Worm (Caenorhabditis elegans) whole organism, L2 larva: Measurements from ENCODE around the gene clec-51.

Experiments used
- R02D3.7 ChIP-seq: fragments of 150-350 bp; optimal IDR thresholded peaks from 2 replicates; lab custom pipeline; 2014; ENCODE audit warnings: missing biosample characterization, missing genetic modification characterization
- Y55F3AM.14 ChIP-seq: fragments of 200-800 bp; sonication (Bioruptor generic); optimal IDR thresholded peaks from 2 replicates; lab custom pipeline; 2018; ENCODE audit warnings: mild to moderate bottlenecking, missing genetic modification characterization, missing compliant biosample characterization
- aly-2 ChIP-seq: fragments of 150-350 bp; optimal IDR thresholded peaks from 2 replicates; lab custom pipeline; 2014; ENCODE audit warnings: missing biosample characterization, missing genetic modification characterization
- blmp-1 ChIP-seq: sonication (generic microtip); optimal IDR thresholded peaks from 2 replicates; lab custom pipeline; 2017; ENCODE audit warnings: missing genetic modification characterization, mild to moderate bottlenecking, missing compliant biosample characterization, antibody characterized with exemption, moderate library complexity; ENCODE audit not compliant: insufficient read depth
- ceh-16 ChIP-seq: fragments of 150-350 bp; optimal IDR thresholded peaks from 2 replicates; lab custom pipeline; 2014; ENCODE audit warnings: missing biosample characterization, missing genetic modification characterization
- ceh-82 ChIP-seq: fragments of 150-350 bp; optimal IDR thresholded peaks from 2 replicates; lab custom pipeline; 2014; ENCODE audit warnings: missing biosample characterization, missing genetic modification characterization
- crh-2 ChIP-seq: sonication (generic microtip); optimal IDR thresholded peaks from 2 replicates; lab custom pipeline; 2017; ENCODE audit warnings: missing biosample characterization, missing genetic modification characterization
- egl-27 ChIP-seq: sonication (generic microtip); optimal IDR thresholded peaks from 3 replicates; lab custom pipeline; 2017; ENCODE audit warnings: missing biosample characterization, missing genetic modification reagents, missing genetic modification characterization
- elt-1 ChIP-seq: fragments of 150-350 bp; optimal IDR thresholded peaks from 2 replicates; lab custom pipeline; 2014; ENCODE audit warnings: missing biosample characterization, missing genetic modification characterization
- elt-3 ChIP-seq: sonication (generic microtip); optimal IDR thresholded peaks from 2 replicates; lab custom pipeline; 2017; ENCODE audit warnings: missing biosample characterization, missing genetic modification characterization
- fos-1 ChIP-seq: fragments of 150-350 bp; optimal IDR thresholded peaks from 2 replicates; lab custom pipeline; 2014; ENCODE audit warnings: missing biosample characterization, missing genetic modification characterization
- gmeb-1 ChIP-seq: fragments of 150-350 bp; optimal IDR thresholded peaks from 2 replicates; lab custom pipeline; 2014; ENCODE audit warnings: missing biosample characterization, missing genetic modification characterization
- lin-39 ChIP-seq: fragments of 150-350 bp; optimal IDR thresholded peaks from 2 replicates; lab custom pipeline; 2014; ENCODE audit warnings: missing biosample characterization, missing genetic modification reagents, missing genetic modification characterization
- lsy-2 ChIP-seq, 2 experiments: fragments of 150-350 bp in 1 of 2; sonication (generic microtip) in 1 of 2; optimal IDR thresholded peaks; 2 replicates each; lab custom pipeline; 2014 to 2017; ENCODE audit warnings: missing biosample characterization in 2 of 2, missing genetic modification characterization in 2 of 2
- mab-5 ChIP-seq: fragments of 150-350 bp; optimal IDR thresholded peaks from 2 replicates; lab custom pipeline; 2014; ENCODE audit warnings: missing biosample characterization, missing genetic modification characterization
- mdl-1 ChIP-seq, 2 experiments: fragments of 150-350 bp in 1 of 2; sonication (generic microtip) in 1 of 2; optimal IDR thresholded peaks; 2 replicates each; lab custom pipeline; 2017; ENCODE audit warnings: missing biosample characterization in 2 of 2, missing genetic modification characterization in 2 of 2
- nhr-10 ChIP-seq: sonication (generic microtip); optimal IDR thresholded peaks from 2 replicates; lab custom pipeline; 2017; ENCODE audit warnings: missing biosample characterization, missing genetic modification characterization
- nhr-11 ChIP-seq: fragments of 150-350 bp; optimal IDR thresholded peaks from 2 replicates; lab custom pipeline; 2014; ENCODE audit warnings: missing biosample characterization, missing genetic modification characterization
- nhr-12 ChIP-seq: fragments of 150-350 bp; optimal IDR thresholded peaks from 2 replicates; lab custom pipeline; 2014; ENCODE audit warnings: missing biosample characterization, missing genetic modification characterization
- nhr-129 ChIP-seq: fragments of 150-350 bp; optimal IDR thresholded peaks from 2 replicates; lab custom pipeline; 2014; ENCODE audit warnings: missing biosample characterization, missing genetic modification characterization
- nhr-23 ChIP-seq: fragments of 150-350 bp; optimal IDR thresholded peaks from 2 replicates; lab custom pipeline; 2014; ENCODE audit warnings: missing biosample characterization, missing genetic modification reagents, missing genetic modification characterization
- nhr-237 ChIP-seq: fragments of 150-350 bp; optimal IDR thresholded peaks from 2 replicates; lab custom pipeline; 2014; ENCODE audit warnings: missing biosample characterization, missing genetic modification characterization
- nhr-25 ChIP-seq: fragments of 150-350 bp; sonication (generic microtip); optimal IDR thresholded peaks from 3 replicates; lab custom pipeline; 2014; ENCODE audit warnings: missing biosample characterization, missing genetic modification characterization
- nhr-6 ChIP-seq: fragments of 150-350 bp; optimal IDR thresholded peaks from 2 replicates; lab custom pipeline; 2014; ENCODE audit warnings: missing biosample characterization, missing genetic modification characterization
- peb-1 ChIP-seq: fragments of 150-350 bp; optimal IDR thresholded peaks from 2 replicates; lab custom pipeline; 2014; ENCODE audit warnings: missing biosample characterization, missing genetic modification characterization
- skn-1 ChIP-seq: sonication (generic microtip); optimal IDR thresholded peaks from 2 replicates; lab custom pipeline; 2017; ENCODE audit warnings: missing biosample characterization, missing genetic modification characterization
- sma-9 ChIP-seq, 2 experiments: fragments of 150-350 bp in 1 of 2; sonication (generic microtip) in 1 of 2; optimal IDR thresholded peaks; 2 replicates each; lab custom pipeline; 2014 to 2016; ENCODE audit warnings: missing genetic modification characterization in 2 of 2, mild to moderate bottlenecking in 1 of 2, missing biosample characterization in 1 of 2, missing compliant biosample characterization in 1 of 2, missing genetic modification reagents in 1 of 2, moderate library complexity in 1 of 2
- snpc-4 ChIP-seq: fragments of 150-350 bp; optimal IDR thresholded peaks from 2 replicates; lab custom pipeline; 2014; ENCODE audit warnings: missing biosample characterization, missing genetic modification characterization
- unc-39 ChIP-seq: fragments of 150-350 bp; optimal IDR thresholded peaks from 2 replicates; lab custom pipeline; 2014; ENCODE audit warnings: missing biosample characterization, missing genetic modification characterization
- unc-55 ChIP-seq: fragments of 150-350 bp; sonication (generic microtip); optimal IDR thresholded peaks from 3 replicates; lab custom pipeline; 2014; ENCODE audit warnings: missing biosample characterization, missing genetic modification reagents, missing genetic modification characterization
- zag-1 ChIP-seq: fragments of 150-350 bp; optimal IDR thresholded peaks from 2 replicates; lab custom pipeline; 2014; ENCODE audit warnings: missing biosample characterization, missing genetic modification characterization
- ztf-11 ChIP-seq: sonication (generic microtip); optimal IDR thresholded peaks from 2 replicates; lab custom pipeline; 2017; ENCODE audit warnings: missing biosample characterization, missing genetic modification characterization
- ztf-4 ChIP-seq: fragments of 150-350 bp; optimal IDR thresholded peaks from 2 replicates; lab custom pipeline; 2014; ENCODE audit warnings: missing biosample characterization, missing genetic modification characterization

clec-51 gene

DNA sequence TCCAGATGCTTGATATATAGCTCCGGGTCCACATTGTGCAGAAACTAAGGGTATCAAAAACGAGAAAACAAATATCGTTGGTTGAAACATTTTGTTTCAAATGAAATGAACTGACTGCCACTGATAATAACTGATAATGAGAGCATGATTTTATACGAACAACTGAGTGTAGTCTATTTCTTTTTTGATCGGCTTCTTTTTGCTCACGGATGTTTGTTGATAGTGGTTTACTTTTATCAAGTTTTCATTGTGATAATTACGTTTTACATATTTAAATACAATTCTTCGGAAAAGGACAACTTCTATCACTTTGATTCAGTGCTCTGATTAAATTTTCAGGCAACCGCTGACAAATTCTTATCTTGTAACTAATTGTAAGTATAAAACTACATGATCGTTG, at the start of gene clec-51:
clec-51 (minus strand) TSS at position 114 of the 400 bp plus-strand sequence.
- TF ChIP-seq mdl-1 (tag; optimal IDR thresholded peaks at IDR 0.05; lab: Kevin White, UChicago) (no peak), unc-55 (GFP tag; lab: Kevin White, UChicago) (no peak), lin-39 (tag; lab: Kevin White, UChicago) (no peak), nhr-11 (tag; lab: Kevin White, UChicago) (no peak), sma-9 (GFP tag; optimal IDR thresholded peaks at IDR 0.05; lab: Kevin White, UChicago) (peak; percentile 26), sma-9 (tag; optimal IDR thresholded peaks at IDR 0.05; lab: Kevin White, UChicago) (no peak), fos-1 (tag; lab: Kevin White, UChicago) (peak; percentile 63), aly-2 (tag; lab: Kevin White, UChicago) (no peak), skn-1 (tag; lab: Kevin White, UChicago) (peak; percentile 2), lsy-2 (tag; optimal IDR thresholded peaks at IDR 0.05; lab: Kevin White, UChicago) (no peak), gmeb-1 (no peak)

DNA sequence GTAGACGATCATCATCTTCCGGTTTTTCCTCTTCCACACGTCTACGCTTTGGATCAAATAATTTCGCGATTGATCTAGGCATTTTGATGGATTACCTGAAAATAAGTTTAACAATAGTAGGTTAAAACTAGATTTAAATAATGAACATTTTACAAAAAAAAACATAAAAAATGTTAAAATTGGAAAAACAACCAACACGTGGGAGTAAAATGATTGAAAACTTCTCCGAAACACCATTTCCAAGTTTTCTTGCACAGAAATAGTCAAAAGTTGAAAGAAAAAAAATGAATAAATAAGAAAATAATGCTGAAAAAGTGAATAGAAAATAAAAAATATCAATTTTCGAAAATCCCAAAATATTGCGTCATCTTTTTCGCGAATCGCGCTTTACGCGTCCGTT, 48.1 kb upstream of the clec-51 start, which contains the start of gene C07G1.7:
C07G1.7 (minus strand) TSS at position 101 of the 400 bp plus-strand sequence.
- no peak for TF ChIP-seq gmeb-1
- no peak for TF ChIP-seq blmp-1 (tag; lab: Kevin White, UChicago)
- TF ChIP-seq lin-39 (tag; lab: Kevin White, UChicago): no peak
- no peak for TF ChIP-seq nhr-237 (tag; lab: Kevin White, UChicago)
- TF ChIP-seq snpc-4 (tag; lab: Kevin White, UChicago): no peak
- no peak for TF ChIP-seq elt-1 (tag; lab: Kevin White, UChicago)
- no peak for TF ChIP-seq ztf-4 (tag; lab: Kevin White, UChicago)
- no peak for TF ChIP-seq elt-3 (tag; lab: Kevin White, UChicago)
- TF ChIP-seq nhr-11 (tag; lab: Kevin White, UChicago): no peak

DNA sequence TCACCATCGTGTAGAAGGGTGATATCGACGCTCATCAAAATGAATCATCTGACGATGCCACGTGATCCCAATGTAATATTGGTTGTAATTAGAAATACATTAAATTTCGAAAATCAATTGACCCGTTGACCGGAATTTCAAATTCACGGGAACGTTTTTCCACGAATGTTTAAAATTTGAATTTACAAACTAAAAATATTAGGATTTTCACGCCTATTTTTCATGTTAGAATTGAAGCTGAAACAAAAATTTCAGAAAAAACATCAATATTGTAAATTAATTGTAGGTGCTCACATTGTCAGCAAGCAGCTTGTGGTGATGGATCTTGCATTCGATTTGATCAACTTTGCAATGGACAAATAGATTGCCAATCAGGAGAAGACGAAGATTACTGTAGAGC, 46.7 kb upstream of the clec-51 start, which contains the start of gene C07G1.6:
C07G1.6 (minus strand) TSS at position 101 of the 400 bp plus-strand sequence.
- TF ChIP-seq aly-2 (tag; lab: Kevin White, UChicago): no peak
- no peak for TF ChIP-seq elt-3 (tag; lab: Kevin White, UChicago)
- no peak for TF ChIP-seq R02D3.7 (tag; lab: Kevin White, UChicago)
- no peak for TF ChIP-seq egl-27
- TF ChIP-seq skn-1 (tag; lab: Kevin White, UChicago): no peak
- TF ChIP-seq peb-1: no peak
- no peak for TF ChIP-seq mab-5 (tag; lab: Kevin White, UChicago)
- no peak for TF ChIP-seq ceh-16 (tag; lab: Kevin White, UChicago)
- TF ChIP-seq nhr-23: no peak
- TF ChIP-seq nhr-12: no peak
- no peak for TF ChIP-seq mdl-1 (tag; optimal IDR thresholded peaks at IDR 0.05; lab: Kevin White, UChicago)
- no peak for TF ChIP-seq snpc-4 (tag; lab: Kevin White, UChicago)
- no peak for TF ChIP-seq unc-39 (tag; lab: Kevin White, UChicago)
- no peak for TF ChIP-seq nhr-25 (tag; lab: Kevin White, UChicago)
- no peak for TF ChIP-seq Y55F3AM.14
- no peak for TF ChIP-seq gmeb-1
- no peak for TF ChIP-seq nhr-6

- TF ChIP-seq nhr-23 (no peak), nhr-10 (tag; lab: Kevin White, UChicago) (no peak), sma-9 (GFP tag; optimal IDR thresholded peaks at IDR 0.05; lab: Kevin White, UChicago) (no peak), sma-9 (tag; optimal IDR thresholded peaks at IDR 0.05; lab: Kevin White, UChicago) (no peak), nhr-237 (tag; lab: Kevin White, UChicago) (no peak), lsy-2 (tag; optimal IDR thresholded peaks at IDR 0.05; lab: Kevin White, UChicago) (no peak), ztf-11 (tag; lab: Kevin White, UChicago) (no peak), ceh-82 (tag; lab: Kevin White, UChicago) (no peak), ztf-4 (tag; lab: Kevin White, UChicago) (no peak), fos-1 (tag; lab: Kevin White, UChicago) (no peak), mdl-1 (tag; optimal IDR thresholded peaks at IDR 0.05; lab: Kevin White, UChicago) (no peak), zag-1 (no peak), skn-1 (tag; lab: Kevin White, UChicago) (no peak), Y55F3AM.14 (no peak)
Observed at ce11 chrIV:8208855-8209254, 45.3 kb upstream of the clec-51 start.

DNA sequence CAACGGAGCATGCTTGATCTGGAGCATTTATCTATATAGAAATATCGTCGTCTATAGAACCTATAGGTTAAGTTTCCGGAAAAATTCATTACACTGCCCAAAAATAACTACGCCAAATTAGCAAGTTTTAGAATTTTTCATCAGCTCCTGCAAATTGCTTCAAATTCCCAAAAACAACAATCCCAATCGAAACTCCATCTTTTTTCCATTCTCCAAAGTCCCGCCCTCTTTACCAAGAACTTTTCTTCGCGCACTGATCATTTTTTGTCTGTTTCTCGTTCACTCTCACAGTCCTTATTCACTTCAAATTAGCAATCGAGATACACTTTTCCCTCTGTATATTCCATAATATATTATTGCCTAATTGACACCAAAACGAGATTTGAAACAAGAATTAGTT, 42.7 kb upstream of the clec-51 start, which contains the start of gene svh-1:
svh-1 (plus strand) TSS at position 301 of the 400 bp plus-strand sequence.
- TF ChIP-seq ztf-4 (tag; lab: Kevin White, UChicago) (no peak), egl-27 (no peak), zag-1 (no peak), lsy-2 (tag; optimal IDR thresholded peaks at IDR 0.05; lab: Kevin White, UChicago) (no peak), elt-3 (tag; lab: Kevin White, UChicago) (no peak), crh-2 (tag; lab: Kevin White, UChicago) (no peak), nhr-129 (tag; lab: Kevin White, UChicago) (no peak)
